Fruit fly (Drosophila melanogaster) Kc167 (cell line): Measurements from ENCODE around the gene CG32249.

ENCODE experiments used
- Sin3A ChIP-seq: fragments of >200 bp; optimal IDR thresholded peaks from 2 replicates; lab custom pipeline; 2018; ENCODE audit warnings: missing external identifiers
- h ChIP-seq: fragments of >200 bp; optimal IDR thresholded peaks from 3 replicates; lab custom pipeline; 2018; ENCODE audit warnings: missing external identifiers
- insv ChIP-seq: fragments of >200 bp; optimal IDR thresholded peaks from 3 replicates; lab custom pipeline; 2018; ENCODE audit warnings: missing external identifiers
- psq ChIP-seq: fragments of >200 bp; optimal IDR thresholded peaks from 2 replicates; lab custom pipeline; 2017; ENCODE audit warnings: missing external identifiers
- ttk ChIP-seq: sonication (Bioruptor generic); optimal IDR thresholded peaks from 2 replicates; lab custom pipeline; 2017; ENCODE audit warnings: missing external identifiers

DNA sequence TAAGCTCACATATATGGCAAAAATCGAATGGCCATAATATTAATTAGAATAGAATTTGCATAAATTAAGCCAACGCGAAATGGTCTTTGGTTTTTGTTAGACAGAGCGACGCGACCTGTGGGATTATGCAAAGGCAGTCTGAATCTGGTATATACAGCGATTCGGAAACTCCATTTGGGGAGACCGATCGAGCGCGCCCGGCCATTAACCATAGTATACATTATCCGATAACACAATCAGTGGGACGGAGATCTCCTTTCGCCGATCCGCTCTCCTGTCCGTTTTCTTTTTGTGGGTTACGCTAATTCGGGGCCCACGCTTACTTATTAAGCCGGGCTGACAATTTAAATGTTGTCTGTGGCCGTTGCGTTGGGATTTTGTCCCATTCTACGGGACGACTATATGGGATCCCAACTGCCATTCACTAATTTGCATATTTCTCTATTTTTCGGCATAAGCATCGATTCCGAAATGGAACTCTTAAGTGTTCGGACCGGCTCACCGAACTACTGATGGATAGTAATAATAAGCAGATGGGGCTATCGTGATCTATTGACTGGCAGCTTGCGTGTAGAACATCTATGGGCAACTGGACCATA is 8.0 kb downstream of the CG32249 start:
- TF ChIP-seq psq (lab: Kevin White, UChicago) (no peak), h (lab: Kevin White, UChicago) (no peak), Sin3A (no peak), insv (lab: Kevin White, UChicago) (no peak), ttk (lab: Kevin White, UChicago) (no peak)
